Fruit fly (Drosophila melanogaster) whole organism, embryonic: ENCODE data around the gene CG7029.

Experiments
- Adf1 ChIP-seq: fragments of 200-800 bp; sonication (Bioruptor generic); IDR thresholded peaks from 2 replicates; pipeline ENCODE4 v1.3.6; 2022; ENCODE audit warnings: missing biosample characterization, missing genetic modification characterization
- Aef1 ChIP-seq: fragments of 200-800 bp; sonication (Bioruptor generic); IDR thresholded peaks from 3 replicates; pipeline ENCODE4 v1.3.6; 2022; ENCODE audit warnings: missing biosample characterization, missing genetic modification characterization
- B-H2 ChIP-seq: fragments of 200-800 bp; sonication (Bioruptor generic); optimal IDR thresholded peaks from 2 replicates; lab custom pipeline; 2018; ENCODE audit warnings: missing biosample characterization, mild to moderate bottlenecking, missing genetic modification characterization
- Blimp-1 ChIP-seq: fragments of 200-800 bp; sonication (Bioruptor generic); optimal IDR thresholded peaks from 3 replicates; lab custom pipeline; 2018; ENCODE audit warnings: missing biosample characterization, missing genetic modification characterization, mild to moderate bottlenecking, moderate library complexity, missing genetic modification reagents
- CG10147 ChIP-seq: fragments of 200-800 bp; sonication (Bioruptor generic); optimal IDR thresholded peaks from 2 replicates; lab custom pipeline; 2019; ENCODE audit warnings: missing biosample characterization, mild to moderate bottlenecking, missing genetic modification characterization, moderate library complexity
- CG10565 ChIP-seq: fragments of 200-800 bp; sonication (Bioruptor generic); optimal IDR thresholded peaks from 3 replicates; lab custom pipeline; 2016; ENCODE audit warnings: missing biosample characterization, mild to moderate bottlenecking, missing genetic modification characterization
- CG11560 ChIP-seq: fragments of 200-800 bp; sonication (Bioruptor generic); IDR thresholded peaks from 3 replicates; pipeline ENCODE4 v1.3.6; 2022; ENCODE audit warnings: missing biosample characterization, missing genetic modification characterization
- CG17802 ChIP-seq: fragments of 200-800 bp; sonication (Bioruptor generic); optimal IDR thresholded peaks from 2 replicates; lab custom pipeline; 2018; ENCODE audit warnings: missing biosample characterization, mild to moderate bottlenecking, missing genetic modification characterization, moderate library complexity
- CG30020 ChIP-seq: fragments of 200-800 bp; optimal IDR thresholded peaks from 2 replicates; lab custom pipeline; 2019; ENCODE audit warnings: missing biosample characterization, mild to moderate bottlenecking, missing genetic modification characterization, moderate library complexity
- CG3065 ChIP-seq: fragments of 200-800 bp; sonication (Bioruptor generic); optimal IDR thresholded peaks from 2 replicates; lab custom pipeline; 2016; ENCODE audit warnings: missing biosample characterization, missing genetic modification characterization
- CG34376 ChIP-seq: fragments of 200-800 bp; sonication (Bioruptor generic); optimal IDR thresholded peaks from 2 replicates; lab custom pipeline; 2018; ENCODE audit warnings: missing biosample characterization, mild to moderate bottlenecking, missing genetic modification characterization
- CG4282 ChIP-seq: fragments of 200-800 bp; sonication (Bioruptor generic); optimal IDR thresholded peaks from 2 replicates; lab custom pipeline; 2016; ENCODE audit warnings: missing biosample characterization, missing genetic modification characterization
- CG4730 ChIP-seq: fragments of 200-800 bp; sonication (Bioruptor generic); IDR thresholded peaks from 2 replicates; pipeline ENCODE4 v1.3.6; 2022; ENCODE audit warnings: missing biosample characterization, missing genetic modification characterization
- CG6254 ChIP-seq: fragments of 200-800 bp; sonication (Bioruptor generic); optimal IDR thresholded peaks from 3 replicates; lab custom pipeline; 2017; ENCODE audit warnings: mild to moderate bottlenecking, missing biosample characterization, missing genetic modification reagents, missing genetic modification characterization
- CG6689 ChIP-seq: fragments of 200-800 bp; sonication (Bioruptor generic); IDR thresholded peaks from 2 replicates; pipeline ENCODE4 v1.3.6; 2022; ENCODE audit warnings: missing biosample characterization, missing genetic modification characterization
- CG7271 ChIP-seq: fragments of 200-800 bp; sonication (Bioruptor generic); optimal IDR thresholded peaks from 2 replicates; lab custom pipeline; 2018; ENCODE audit warnings: missing biosample characterization, mild to moderate bottlenecking, missing genetic modification characterization, moderate library complexity
- CG8359 ChIP-seq: fragments of 200-800 bp; sonication (Bioruptor generic); optimal IDR thresholded peaks from 2 replicates; lab custom pipeline; 2017; ENCODE audit warnings: missing biosample characterization, mild to moderate bottlenecking, missing genetic modification characterization, borderline replicate concordance
- CG9727 ChIP-seq: fragments of 200-800 bp; sonication (Bioruptor generic); optimal IDR thresholded peaks from 3 replicates; lab custom pipeline; 2017; ENCODE audit warnings: missing biosample characterization, mild to moderate bottlenecking, missing genetic modification characterization
- CTCF ChIP-seq: fragments of 200-800 bp; sonication (Bioruptor generic); optimal IDR thresholded peaks from 2 replicates; lab custom pipeline; 2017; ENCODE audit warnings: missing biosample characterization, mild to moderate bottlenecking, missing genetic modification characterization, moderate library complexity
- D ChIP-seq, 2 experiments: fragments of 200-800 bp in 1 of 2; fragments of >200 bp in 1 of 2; sonication (Bioruptor generic) in 1 of 2; optimal IDR thresholded peaks; 2 replicates in 1 of 2; 3 replicates in 1 of 2; lab custom pipeline; 2017; ENCODE audit warnings: mild to moderate bottlenecking in 1 of 2, missing biosample characterization in 1 of 2, missing genetic modification characterization in 1 of 2, missing genetic modification reagents in 1 of 2
- E2f2 ChIP-seq: fragments of 200-800 bp; sonication (Bioruptor generic); IDR thresholded peaks from 2 replicates; pipeline ENCODE4 v1.3.6; 2022; ENCODE audit warnings: missing biosample characterization, missing genetic modification characterization
- Gug ChIP-seq: fragments of 200-800 bp; sonication (Bioruptor generic); IDR thresholded peaks from 4 replicates; pipeline ENCODE4 v1.3.6; 2022; ENCODE audit warnings: missing biosample characterization, missing genetic modification characterization
- HLHmδ ChIP-seq: fragments of 200-800 bp; sonication (Bioruptor generic); optimal IDR thresholded peaks from 2 replicates; lab custom pipeline; 2018; ENCODE audit warnings: missing biosample characterization, mild to moderate bottlenecking, missing genetic modification characterization, moderate library complexity
- NK7.1 ChIP-seq: fragments of 200-800 bp; sonication (Bioruptor generic); optimal IDR thresholded peaks from 3 replicates; lab custom pipeline; 2016; ENCODE audit warnings: missing biosample characterization, missing genetic modification characterization
- PHDP ChIP-seq: fragments of 200-800 bp; sonication (Bioruptor generic); optimal IDR thresholded peaks from 3 replicates; lab custom pipeline; 2018; ENCODE audit warnings: missing biosample characterization, mild to moderate bottlenecking, missing genetic modification characterization, moderate library complexity
- Pdp1 ChIP-seq, 2 experiments: fragments of 200-800 bp; sonication (Bioruptor generic); optimal IDR thresholded peaks; 3 replicates each; lab custom pipeline; 2016; ENCODE audit warnings: missing biosample characterization in 2 of 2, missing genetic modification characterization in 2 of 2, mild to moderate bottlenecking in 1 of 2, moderate library complexity in 1 of 2
- Rx ChIP-seq: fragments of 200-800 bp; sonication (Bioruptor generic); IDR thresholded peaks from 2 replicates; pipeline ENCODE4 v1.3.6; 2022; ENCODE audit warnings: missing biosample characterization, missing genetic modification characterization
- Sox102F ChIP-seq: fragments of 200-800 bp; sonication (Bioruptor generic); optimal IDR thresholded peaks from 2 replicates; lab custom pipeline; 2018; ENCODE audit warnings: missing biosample characterization, mild to moderate bottlenecking, missing genetic modification characterization, moderate library complexity
- Vsx1 ChIP-seq: fragments of 200-800 bp; sonication (Bioruptor generic); optimal IDR thresholded peaks from 2 replicates; lab custom pipeline; 2017; ENCODE audit warnings: missing biosample characterization, mild to moderate bottlenecking, missing genetic modification characterization, missing genetic modification reagents
- ab ChIP-seq: fragments of 200-800 bp; sonication (Bioruptor generic); optimal IDR thresholded peaks from 2 replicates; lab custom pipeline; 2016; ENCODE audit warnings: missing biosample characterization, missing genetic modification characterization
- az2 ChIP-seq: fragments of 200-800 bp; sonication (Bioruptor generic); optimal IDR thresholded peaks from 3 replicates; lab custom pipeline; 2016; ENCODE audit warnings: missing biosample characterization, missing genetic modification characterization
- bowl ChIP-seq: fragments of 200-800 bp; sonication (Bioruptor generic); IDR thresholded peaks from 2 replicates; pipeline ENCODE4 v1.3.6; 2022; ENCODE audit warnings: missing biosample characterization, missing genetic modification characterization
- cad ChIP-seq: fragments of >200 bp; optimal IDR thresholded peaks from 2 replicates; lab custom pipeline; 2017; ENCODE audit warnings: missing biosample characterization, missing genetic modification characterization
- ci ChIP-seq: fragments of 200-800 bp; sonication (Bioruptor generic); IDR thresholded peaks from 3 replicates; pipeline ENCODE4 v1.3.6; 2022; ENCODE audit warnings: missing biosample characterization, missing genetic modification characterization
- eve ChIP-seq, 2 experiments: fragments of >200 bp; optimal IDR thresholded peaks; 2 replicates each; lab custom pipeline; 2017; ENCODE audit warnings: missing biosample characterization in 2 of 2, missing genetic modification characterization in 2 of 2
- fru ChIP-seq: fragments of >200 bp; optimal IDR thresholded peaks from 2 replicates; lab custom pipeline; 2017
- ftz-f1 ChIP-seq: fragments of 200-800 bp; sonication (Bioruptor generic); optimal IDR thresholded peaks from 2 replicates; lab custom pipeline; 2016; ENCODE audit warnings: missing biosample characterization, missing genetic modification characterization
- lola ChIP-seq, 3 experiments: fragments of >200 bp in 2 of 3; fragments of 200-800 bp in 1 of 3; sonication (Bioruptor generic) in 1 of 3; optimal IDR thresholded peaks; 2 replicates each; lab custom pipeline; 2017 to 2019; ENCODE audit warnings: missing biosample characterization in 3 of 3, missing genetic modification characterization in 3 of 3, mild to moderate bottlenecking in 1 of 3, moderate library complexity in 1 of 3
- lov ChIP-seq, 2 experiments: fragments of 200-800 bp in 1 of 2; fragments of >200 bp in 1 of 2; sonication (Bioruptor generic) in 1 of 2; IDR thresholded peaks in 1 of 2; optimal IDR thresholded peaks in 1 of 2; 2 replicates in 1 of 2; 3 replicates in 1 of 2; pipeline versions ENCODE4 v1.3.6 to Lab custom; 2017 to 2022; ENCODE audit warnings: missing biosample characterization in 1 of 2, missing genetic modification characterization in 1 of 2
- luna ChIP-seq: fragments of 200-800 bp; sonication (Bioruptor generic); optimal IDR thresholded peaks from 2 replicates; lab custom pipeline; 2016; ENCODE audit warnings: missing biosample characterization, missing genetic modification characterization
- mld ChIP-seq: fragments of 200-800 bp; sonication (Bioruptor generic); IDR thresholded peaks from 3 replicates; pipeline ENCODE4 v1.3.6; 2022; ENCODE audit warnings: missing biosample characterization, missing genetic modification characterization; ENCODE audit not compliant: partially characterized antibody
- nmo ChIP-seq: fragments of 200-800 bp; sonication (Bioruptor generic); optimal IDR thresholded peaks from 2 replicates; lab custom pipeline; 2018; ENCODE audit warnings: missing biosample characterization, mild to moderate bottlenecking, missing genetic modification characterization, moderate library complexity
- pzg ChIP-seq: fragments of 200-800 bp; sonication (Bioruptor generic); optimal IDR thresholded peaks from 3 replicates; lab custom pipeline; 2018; ENCODE audit warnings: missing biosample characterization, mild to moderate bottlenecking, missing genetic modification characterization, moderate library complexity
- shn ChIP-seq: fragments of 200-800 bp; sonication (Bioruptor generic); optimal IDR thresholded peaks from 3 replicates; lab custom pipeline; 2016; ENCODE audit warnings: missing biosample characterization, missing genetic modification characterization
- sim ChIP-seq: fragments of 200-800 bp; sonication (Bioruptor generic); IDR thresholded peaks from 2 replicates; pipeline ENCODE4 v1.3.6; 2022; ENCODE audit warnings: missing biosample characterization, missing genetic modification characterization
- sug ChIP-seq: fragments of 200-800 bp; optimal IDR thresholded peaks from 2 replicates; lab custom pipeline; 2019; ENCODE audit warnings: missing biosample characterization, mild to moderate bottlenecking, missing genetic modification characterization, moderate library complexity
- tap ChIP-seq: fragments of 200-800 bp; optimal IDR thresholded peaks from 3 replicates; lab custom pipeline; 2019; ENCODE audit warnings: missing biosample characterization, mild to moderate bottlenecking, missing genetic modification characterization, moderate library complexity
- tio ChIP-seq: fragments of 200-800 bp; sonication (Bioruptor generic); optimal IDR thresholded peaks from 2 replicates; lab custom pipeline; 2017; ENCODE audit warnings: missing biosample characterization, missing genetic modification characterization, inconsistent platforms
- tna ChIP-seq: fragments of 200-800 bp; sonication (Bioruptor generic); IDR thresholded peaks from 2 replicates; pipeline ENCODE4 v1.3.6; 2022; ENCODE audit warnings: missing biosample characterization, missing genetic modification characterization; ENCODE audit not compliant: partially characterized antibody
- usp ChIP-seq: fragments of >200 bp; optimal IDR thresholded peaks from 2 replicates; lab custom pipeline; 2017; ENCODE audit warnings: missing biosample characterization, missing genetic modification characterization

Gene CG7029

DNA sequence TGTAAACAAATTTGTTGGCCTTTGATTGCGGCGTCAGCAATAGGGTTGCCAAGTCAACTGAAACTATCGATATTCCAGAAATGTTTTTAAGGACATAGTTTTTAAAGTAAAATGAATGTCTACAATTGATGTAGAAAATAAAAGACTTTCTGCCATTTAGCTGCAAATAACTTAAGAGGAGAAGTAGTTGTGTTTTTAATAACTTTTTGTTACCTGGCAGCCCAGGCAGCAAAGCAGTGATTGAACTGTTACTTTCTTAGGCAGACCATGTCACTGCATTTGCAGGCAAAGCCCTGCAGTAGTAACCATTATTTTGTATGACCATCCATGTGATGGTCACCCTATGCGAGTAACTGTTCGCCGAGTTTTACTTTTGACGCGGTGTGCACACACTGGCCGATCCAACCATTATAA lies at the start of gene CG7029, which contains the start of the genes rumi and Usp12-46 (continued):
- TF ChIP-seq CG4282, result peak; percentile 75
- TF ChIP-seq sug, result peak; percentile 86
- peak; percentile 41; the same call in 1 of the 2 replicates for TF ChIP-seq Adf1 (GFP tag; lab: Robert Waterston, UW)
- TF ChIP-seq lov (optimal IDR thresholded peaks at IDR 0.05; lab: Kevin White, UChicago), result no peak
- TF ChIP-seq lov (GFP tag; IDR thresholded peaks at IDR 0.05; lab: Robert Waterston, UW), result peak; percentile 84; the same call in 2 of the 3 replicates
- peak; percentile 66; the same call in 1 of the 2 replicates for TF ChIP-seq bowl
- no peak for TF ChIP-seq eve (GFP tag; optimal IDR thresholded peaks at IDR 0.05; lab: Kevin White, UChicago)
- peak; percentile 81 for TF ChIP-seq CG10147 (GFP tag; lab: Kevin White, UChicago)
- peak; percentile 58 for TF ChIP-seq CG34376
- peak; percentile 85 for TF ChIP-seq PHDP (tag; lab: Kevin White, UChicago)
- TF ChIP-seq lola (GFP tag; optimal IDR thresholded peaks at IDR 0.05; lab: Kevin White, UChicago), result peak in 1 of 3 experiments; percentile 84
- TF ChIP-seq ftz-f1 (GFP tag; lab: Kevin White, UChicago), result peak; percentile 56
- peak; percentile 65 for TF ChIP-seq CG30020 (tag; lab: Kevin White, UChicago)
- TF ChIP-seq shn (GFP tag; lab: Kevin White, UChicago), result peak; percentile 89
- peak; percentile 75 for TF ChIP-seq luna (GFP tag; lab: Kevin White, UChicago)
- peak; percentile 82 to 92 for TF ChIP-seq Pdp1 (GFP tag; optimal IDR thresholded peaks at IDR 0.05; lab: Kevin White, UChicago)
- TF ChIP-seq HLHmδ (GFP tag; lab: Kevin White, UChicago), result peak; percentile 33
- peak; percentile 90 for TF ChIP-seq ci (GFP tag; lab: Robert Waterston, UW)
- TF ChIP-seq CG7271 (tag; lab: Kevin White, UChicago), result peak; percentile 58
- TF ChIP-seq Sox102F (GFP tag; lab: Kevin White, UChicago), result peak; percentile 86
- peak; percentile 61 for TF ChIP-seq CG17802 (tag; lab: Kevin White, UChicago)
- TF ChIP-seq E2f2, result peak; percentile 63
- TF ChIP-seq tna, result no peak
- peak; percentile 77; the same call in 3 of the 4 replicates for TF ChIP-seq Gug (GFP tag; lab: Robert Waterston, UW)
- peak; percentile 56 for TF ChIP-seq CG10565 (GFP tag; lab: Kevin White, UChicago)
- TF ChIP-seq sim, result peak; percentile 58; the same call in 1 of the 2 replicates
- peak; percentile 71 for TF ChIP-seq CG4730 (GFP tag; lab: Robert Waterston, UW)
- peak; percentile 32 for TF ChIP-seq CG8359 (GFP tag; lab: Kevin White, UChicago)
- TF ChIP-seq CTCF (GFP tag; lab: Kevin White, UChicago), result no peak
- TF ChIP-seq Rx (GFP tag; lab: Robert Waterston, UW), result peak; percentile 80
- peak; percentile 81 for TF ChIP-seq NK7.1 (GFP tag; lab: Kevin White, UChicago)
- peak; percentile 82 for TF ChIP-seq B-H2
- TF ChIP-seq fru (lab: Kevin White, UChicago), result no peak
- peak; percentile 93 for TF ChIP-seq nmo
- TF ChIP-seq cad (GFP tag; lab: Kevin White, UChicago), result no peak
- peak; percentile 69 for TF ChIP-seq ab (GFP tag; lab: Kevin White, UChicago)
- peak; percentile 46; the same call in 1 of the 3 replicates for TF ChIP-seq mld (GFP tag; lab: Robert Waterston, UW)
- peak; percentile 66; the same call in 1 of the 3 replicates for TF ChIP-seq CG11560 (tag; lab: Robert Waterston, UW)
- peak; percentile 84 for TF ChIP-seq Aef1 (GFP tag; lab: Robert Waterston, UW)
- TF ChIP-seq CG6254 (GFP tag; lab: Kevin White, UChicago), result peak; percentile 72
- TF ChIP-seq Vsx1 (GFP tag; lab: Kevin White, UChicago), result no peak
- peak; percentile 78 for TF ChIP-seq Blimp-1
- peak; percentile 86 for TF ChIP-seq CG9727 (GFP tag; lab: Kevin White, UChicago)
- TF ChIP-seq tap (tag; lab: Kevin White, UChicago), result no peak
- TF ChIP-seq pzg (GFP tag; lab: Kevin White, UChicago), result peak; percentile 90
- peak; percentile 74 for TF ChIP-seq CG3065 (GFP tag; lab: Kevin White, UChicago)
- TF ChIP-seq usp (GFP tag; lab: Kevin White, UChicago), result no peak
- no peak for TF ChIP-seq tio (GFP tag; lab: Kevin White, UChicago)
- TF ChIP-seq D (optimal IDR thresholded peaks at IDR 0.05; lab: Kevin White, UChicago), result no peak
- peak; percentile 69 for TF ChIP-seq D (GFP tag; optimal IDR thresholded peaks at IDR 0.05; lab: Kevin White, UChicago)
- TF ChIP-seq az2, result peak; percentile 89
- TF ChIP-seq CG6689, result peak; percentile 88
